Fruit fly (Drosophila melanogaster): ENCODE data around the gene Rca1.

dm6 chr2L:6850963-6851362 is 1.2 kb upstream of the Rca1 start:
- TF ChIP-seq h (optimal IDR thresholded peaks at IDR 0.05) (no peak), Sin3A (optimal IDR thresholded peaks at IDR 0.05) (no peak)

Measured in Kc167 (cell line).